Fruit fly (Drosophila melanogaster): ENCODE results near the gene CG6225.

Gene CG6225

DNA sequence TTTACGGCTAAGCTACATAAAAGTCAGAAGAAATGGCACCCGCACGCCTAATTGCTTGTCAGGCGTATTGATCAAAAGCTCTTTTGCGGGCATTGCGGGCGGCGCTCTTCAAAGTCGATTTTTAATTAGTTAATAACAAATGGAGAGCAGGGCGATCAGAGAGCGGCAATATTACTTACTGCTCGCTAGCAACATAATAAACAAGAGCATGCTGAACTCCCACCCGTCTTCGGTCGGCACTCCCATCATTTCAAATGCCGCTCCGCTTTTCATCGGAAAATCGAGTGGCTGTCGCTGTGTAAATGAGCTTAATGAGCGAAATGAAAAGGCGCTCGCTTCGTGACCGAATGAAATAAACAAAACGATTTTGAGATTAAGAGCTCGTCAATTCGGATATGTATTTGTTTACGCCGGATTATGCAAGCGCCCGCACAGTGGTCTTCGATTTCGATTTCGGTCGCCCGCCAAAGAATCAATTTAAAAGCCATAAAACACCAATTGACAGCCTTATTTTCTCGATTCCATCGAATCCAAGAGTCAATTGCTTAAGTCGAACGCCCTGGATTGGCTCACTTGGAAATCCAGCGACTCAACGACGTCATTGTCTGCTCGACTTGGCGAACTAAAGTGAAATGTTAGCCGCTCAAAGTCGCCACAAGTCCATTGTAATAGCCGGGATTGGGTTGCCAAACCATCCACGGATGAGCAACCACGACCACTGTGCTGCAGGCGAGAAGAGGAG is 695 bp upstream of the CG6225 start:
- TF ChIP-seq psq (optimal IDR thresholded peaks at IDR 0.05) (no peak), ttk (optimal IDR thresholded peaks at IDR 0.05) (no peak), Sin3A (optimal IDR thresholded peaks at IDR 0.05) (no peak), insv (optimal IDR thresholded peaks at IDR 0.05) (no peak), h (optimal IDR thresholded peaks at IDR 0.05) (no peak), Myc (optimal IDR thresholded peaks at IDR 0.05) (no peak)

dm6 chr3R:12656946-12657566 is 2.7 kb downstream of the CG6225 start:
- TF ChIP-seq psq (optimal IDR thresholded peaks at IDR 0.05) (no peak), ttk (optimal IDR thresholded peaks at IDR 0.05) (no peak)

dm6 chr3R:12662531-12662930 is 8.2 kb downstream of the CG6225 start, which contains the start of gene CG14395:
Gene CG14395, plus strand, starts transcription at chr3R:12662831.
- TF ChIP-seq Sin3A (optimal IDR thresholded peaks at IDR 0.05) (no peak), psq (optimal IDR thresholded peaks at IDR 0.05) (no peak), h (optimal IDR thresholded peaks at IDR 0.05) (no peak), ttk (optimal IDR thresholded peaks at IDR 0.05) (no peak), insv (optimal IDR thresholded peaks at IDR 0.05) (no peak)

dm6 chr3R:12666206-12666834 is 11.9 kb downstream of the CG6225 start:
- TF ChIP-seq insv (optimal IDR thresholded peaks at IDR 0.05) (no peak), Myc (optimal IDR thresholded peaks at IDR 0.05) (no peak)

- TF ChIP-seq h (optimal IDR thresholded peaks at IDR 0.05) (no peak), Sin3A (optimal IDR thresholded peaks at IDR 0.05) (no peak), Myc (optimal IDR thresholded peaks at IDR 0.05) (no peak), insv (optimal IDR thresholded peaks at IDR 0.05) (no peak), psq (optimal IDR thresholded peaks at IDR 0.05) (no peak), ttk (optimal IDR thresholded peaks at IDR 0.05) (no peak)
Observed at dm6 chr3R:12674041-12674623, 19.8 kb downstream of the CG6225 start, which contains the start of gene Gnmt. Gene Gnmt, plus strand, starts transcription at chr3R:12674608.

- TF ChIP-seq psq (optimal IDR thresholded peaks at IDR 0.05) (no peak), insv (optimal IDR thresholded peaks at IDR 0.05) (no peak), Myc (optimal IDR thresholded peaks at IDR 0.05) (no peak), ttk (optimal IDR thresholded peaks at IDR 0.05) (no peak), h (optimal IDR thresholded peaks at IDR 0.05) (no peak), Sin3A (optimal IDR thresholded peaks at IDR 0.05) (no peak)
Observed at dm6 chr3R:12676160-12676559, 21.8 kb downstream of the CG6225 start, which contains the start of gene CG43630. Gene CG43630, minus strand, starts transcription at chr3R:12676260.

dm6 chr3R:12678850-12679249 is 24.5 kb downstream of the CG6225 start, which contains the start of gene mbo:
Gene mbo, minus strand, starts transcription at chr3R:12679052.
- TF ChIP-seq Sin3A (optimal IDR thresholded peaks at IDR 0.05) (no peak), h (optimal IDR thresholded peaks at IDR 0.05) (no peak), psq (optimal IDR thresholded peaks at IDR 0.05) (no peak), ttk (optimal IDR thresholded peaks at IDR 0.05) (no peak), Myc (optimal IDR thresholded peaks at IDR 0.05) (no peak), insv (optimal IDR thresholded peaks at IDR 0.05) (no peak)

DNA sequence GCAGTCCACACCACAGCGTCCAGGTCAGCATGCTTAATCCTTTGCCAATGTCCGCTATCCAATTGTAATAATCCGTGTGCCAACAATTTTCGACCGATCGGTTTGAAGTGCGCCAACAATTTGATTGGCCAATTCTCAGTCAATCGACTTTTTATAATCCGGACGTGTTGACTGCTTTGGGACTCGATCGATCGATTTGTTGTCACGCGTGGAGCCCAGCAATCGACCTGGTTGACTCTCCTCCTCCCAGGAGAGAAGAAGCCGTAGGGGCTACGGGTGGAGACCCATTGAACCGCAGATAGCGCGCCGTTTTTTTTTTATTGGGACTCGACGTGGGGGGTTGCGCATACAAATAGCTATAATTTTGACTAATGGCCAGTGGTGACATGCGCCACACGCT is 26.9 kb downstream of the CG6225 start, which contains the start of gene Cyp313a4:
Cyp313a4 (minus strand) TSS at position 101 of the 400 bp plus-strand sequence.
- no peak for TF ChIP-seq psq (optimal IDR thresholded peaks at IDR 0.05)

DNA sequence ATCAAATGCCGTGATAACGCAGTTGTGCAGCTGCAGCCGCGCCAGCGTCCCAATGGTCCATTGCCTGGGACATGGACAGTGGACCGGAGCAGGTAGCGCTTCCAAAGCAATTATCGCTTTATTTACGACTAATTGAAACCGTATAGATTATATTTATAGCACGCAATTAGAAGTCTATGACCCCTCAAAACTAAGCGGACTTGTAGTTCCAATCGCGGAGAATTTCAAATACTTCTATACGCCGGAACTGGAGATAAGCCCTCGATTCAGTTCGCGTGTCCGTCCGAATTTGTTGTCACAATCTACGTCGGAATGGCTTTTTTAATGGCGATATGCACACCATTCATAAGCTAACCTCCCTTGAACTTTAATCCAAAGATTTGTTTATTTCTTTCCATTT is 30.9 kb downstream of the CG6225 start:
- TF ChIP-seq h (optimal IDR thresholded peaks at IDR 0.05), result no peak
- TF ChIP-seq ttk (optimal IDR thresholded peaks at IDR 0.05), result no peak
- TF ChIP-seq Sin3A (optimal IDR thresholded peaks at IDR 0.05), result no peak
- TF ChIP-seq insv (optimal IDR thresholded peaks at IDR 0.05), result no peak
- TF ChIP-seq Myc (optimal IDR thresholded peaks at IDR 0.05), result no peak
- TF ChIP-seq psq (optimal IDR thresholded peaks at IDR 0.05), result no peak

DNA sequence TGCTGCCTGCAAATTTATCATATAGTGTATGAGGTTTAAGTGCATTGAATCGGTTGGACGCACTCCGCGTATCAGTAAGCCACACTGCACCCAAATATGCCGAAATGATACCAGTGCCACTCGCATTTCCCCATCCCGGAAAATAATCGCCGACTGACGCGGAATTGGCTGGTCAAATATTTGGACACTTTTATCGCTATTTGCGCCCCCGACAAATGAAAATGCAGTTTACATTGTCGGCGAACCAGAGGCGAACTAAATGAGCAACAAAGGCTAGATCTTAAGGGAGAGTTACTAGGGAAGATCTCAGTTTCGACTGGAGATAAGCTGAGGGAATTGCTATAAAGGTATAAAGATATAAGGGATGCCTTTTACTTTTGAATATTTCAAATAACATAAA is 33.7 kb downstream of the CG6225 start:
- TF ChIP-seq Sin3A (optimal IDR thresholded peaks at IDR 0.05) (no peak), h (optimal IDR thresholded peaks at IDR 0.05) (no peak), ttk (optimal IDR thresholded peaks at IDR 0.05) (no peak)

- TF ChIP-seq psq (optimal IDR thresholded peaks at IDR 0.05) (no peak), Myc (optimal IDR thresholded peaks at IDR 0.05) (no peak), Sin3A (optimal IDR thresholded peaks at IDR 0.05) (no peak), insv (optimal IDR thresholded peaks at IDR 0.05) (no peak)
Observed at dm6 chr3R:12688672-12689417, 34.5 kb downstream of the CG6225 start, which contains the start of gene kar. Gene kar, minus strand, starts transcription at chr3R:12689367.
